Fruit fly (Drosophila melanogaster): Measurements from ENCODE around the gene Gr89a.

Gene Gr89a

DNA sequence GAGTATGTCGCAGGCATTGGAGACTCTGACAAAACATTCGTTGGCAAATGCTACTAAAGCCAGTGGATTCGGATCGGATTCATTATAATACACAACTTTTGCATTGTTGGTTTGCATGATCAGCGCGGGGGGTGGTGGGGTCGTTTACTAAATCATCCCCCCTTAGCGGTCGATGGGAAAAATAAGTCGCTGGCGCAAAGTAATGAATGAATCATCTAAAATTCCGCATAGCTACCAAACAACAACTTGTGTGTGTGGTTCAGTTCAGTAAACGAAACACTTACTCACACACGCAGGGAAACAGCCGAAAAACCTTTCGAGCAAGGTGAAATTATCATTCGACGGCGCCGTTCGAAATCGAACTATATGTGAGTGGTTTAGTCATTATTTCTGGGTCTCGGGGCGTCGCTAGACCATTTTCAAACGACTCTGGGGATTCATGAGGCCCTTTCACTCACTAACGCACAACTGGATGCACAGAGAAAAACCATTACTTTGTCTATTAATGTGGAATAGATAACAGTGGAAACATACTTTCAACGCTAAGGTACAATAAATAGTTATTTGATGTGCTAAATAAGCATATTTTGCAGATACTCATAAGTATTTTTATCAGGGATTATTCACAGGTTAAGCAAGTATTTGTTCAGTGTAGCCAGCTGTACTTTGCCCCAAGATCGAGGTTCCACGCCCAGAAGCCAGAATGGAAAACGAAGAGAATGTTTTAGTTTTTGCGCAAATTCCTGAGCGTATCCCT lies 50.2 kb downstream of the Gr89a start (continued):
- TF ChIP-seq Met (GFP tag; optimal IDR thresholded peaks at IDR 0.05) (no peak), dsx (GFP tag; optimal IDR thresholded peaks at IDR 0.05; ENCODE audit: poor library complexity, severe bottlenecking) (no peak), eg (GFP tag; IDR thresholded peaks at IDR 0.05) (peak; percentile 93), Lpt (GFP tag; optimal IDR thresholded peaks at IDR 0.05) (peak; percentile 61), Eip75B (GFP tag; optimal IDR thresholded peaks at IDR 0.05) (no peak), CG3032 (tag; optimal IDR thresholded peaks at IDR 0.05) (no peak), dac (GFP tag; optimal IDR thresholded peaks at IDR 0.05) (peak; percentile 35), Eip78C (GFP tag) (peak; percentile 44), acj6 (GFP tag; optimal IDR thresholded peaks at IDR 0.05) (no peak), ss (GFP tag; optimal IDR thresholded peaks at IDR 0.05) (peak in 1 of 2 experiments; percentile 86), CG34406 (GFP tag; optimal IDR thresholded peaks at IDR 0.05) (no peak), CG10669 (GFP tag; optimal IDR thresholded peaks at IDR 0.05) (no peak), CG11902 (GFP tag; optimal IDR thresholded peaks at IDR 0.05) (no peak), Ets21C (GFP tag; optimal IDR thresholded peaks at IDR 0.05) (no peak), Hr4 (GFP tag; optimal IDR thresholded peaks at IDR 0.05) (peak; percentile 57), achi (GFP tag; optimal IDR thresholded peaks at IDR 0.05) (no peak)
